Worm (Caenorhabditis elegans) whole organism, young adult: Measurements from ENCODE around the gene feh-1.

ENCODE experiments used
- B0261.1 ChIP-seq: sonication (generic microtip); optimal IDR thresholded peaks from 2 replicates; lab custom pipeline; 2016; ENCODE audit warnings: mild to moderate bottlenecking, missing genetic modification characterization, moderate library complexity, missing compliant biosample characterization
- B0336.3 ChIP-seq: fragments of 200-800 bp; sonication (Bioruptor generic); IDR thresholded peaks from 2 replicates; pipeline ENCODE4 v1.3.6; 2022; ENCODE audit warnings: missing genetic modification characterization, missing compliant biosample characterization
- F22D6.2 ChIP-seq: sonication (generic microtip); optimal IDR thresholded peaks from 2 replicates; lab custom pipeline; 2016; ENCODE audit warnings: mild to moderate bottlenecking, missing genetic modification characterization, missing compliant biosample characterization
- F23B12.7 ChIP-seq: sonication (generic microtip); optimal IDR thresholded peaks from 2 replicates; lab custom pipeline; 2017; ENCODE audit warnings: missing genetic modification characterization, mild to moderate bottlenecking, missing compliant biosample characterization, antibody characterized with exemption, moderate library complexity; ENCODE audit not compliant: insufficient read depth
- F33H1.4 ChIP-seq: fragments of 200-800 bp; sonication (Bioruptor generic); IDR thresholded peaks from 2 replicates; pipeline ENCODE4 v1.3.6; 2022; ENCODE audit warnings: missing genetic modification reagents, missing genetic modification characterization, missing compliant biosample characterization
- F49E8.2 ChIP-seq: sonication (generic microtip); optimal IDR thresholded peaks from 3 replicates; lab custom pipeline; 2017; ENCODE audit warnings: missing genetic modification characterization, mild to moderate bottlenecking, missing compliant biosample characterization, antibody characterized with exemption, moderate library complexity; ENCODE audit not compliant: insufficient read depth
- F57A8.1 ChIP-seq: fragments of 200-800 bp; sonication (Bioruptor generic); optimal IDR thresholded peaks from 2 replicates; lab custom pipeline; 2018; ENCODE audit warnings: mild to moderate bottlenecking, missing genetic modification characterization, moderate library complexity, missing compliant biosample characterization
- K12H6.12 ChIP-seq: fragments of 200-800 bp; sonication (Bioruptor generic); optimal IDR thresholded peaks from 2 replicates; lab custom pipeline; 2018; ENCODE audit warnings: mild to moderate bottlenecking, missing genetic modification characterization, missing compliant biosample characterization
- Y53F4B.3 ChIP-seq: fragments of 200-800 bp; sonication (Bioruptor generic); IDR thresholded peaks from 2 replicates; pipeline ENCODE4 v1.3.6; 2022; ENCODE audit warnings: missing genetic modification reagents, missing genetic modification characterization, missing compliant biosample characterization
- Y53G8AR.9 ChIP-seq: fragments of 200-800 bp; sonication (Bioruptor generic); conservative IDR thresholded peaks from 2 replicates; pipeline ENCODE4 v1.3.6; 2022; ENCODE audit warnings: missing genetic modification reagents, missing genetic modification characterization, missing compliant biosample characterization
- Y67H2A.10 ChIP-seq: fragments of 200-800 bp; sonication (Bioruptor generic); conservative IDR thresholded peaks from 2 replicates; pipeline ENCODE4 v1.3.6; 2022; ENCODE audit warnings: missing genetic modification reagents, missing genetic modification characterization, missing compliant biosample characterization
- ZK185.1 ChIP-seq: sonication (generic microtip); optimal IDR thresholded peaks from 2 replicates; lab custom pipeline; 2016; ENCODE audit warnings: mild to moderate bottlenecking, missing genetic modification characterization, missing compliant biosample characterization; ENCODE audit not compliant: poor library complexity, severe bottlenecking
- atf-7 ChIP-seq: sonication (generic microtip); optimal IDR thresholded peaks from 2 replicates; lab custom pipeline; 2017; ENCODE audit warnings: mild to moderate bottlenecking, missing genetic modification characterization, missing compliant biosample characterization
- attf-6 ChIP-seq: fragments of 200-800 bp; sonication (Bioruptor generic); IDR thresholded peaks from 2 replicates; pipeline ENCODE4 v1.3.6; 2022; ENCODE audit warnings: missing genetic modification reagents, missing genetic modification characterization, missing compliant biosample characterization
- bed-2 ChIP-seq: fragments of 200-800 bp; sonication (Bioruptor generic); IDR thresholded peaks from 2 replicates; pipeline ENCODE4 v1.3.6; 2022; ENCODE audit warnings: missing genetic modification reagents, missing genetic modification characterization, missing compliant biosample characterization
- cebp-1 ChIP-seq, 2 experiments: fragments of 200-800 bp in 1 of 2; sonication (Bioruptor generic) in 1 of 2; sonication (generic microtip) in 1 of 2; IDR thresholded peaks in 1 of 2; optimal IDR thresholded peaks in 1 of 2; 2 replicates each; pipeline versions ENCODE4 v1.3.6 to Lab custom; 2017 to 2022; ENCODE audit warnings: missing compliant biosample characterization in 2 of 2, missing genetic modification characterization in 2 of 2, mild to moderate bottlenecking in 1 of 2, missing genetic modification reagents in 1 of 2, moderate library complexity in 1 of 2
- ceh-100 ChIP-seq: fragments of 200-800 bp; sonication (Bioruptor generic); IDR thresholded peaks from 2 replicates; pipeline ENCODE4 v1.3.6; 2022; ENCODE audit warnings: missing genetic modification reagents, missing genetic modification characterization, missing compliant biosample characterization
- ceh-91 ChIP-seq: fragments of 200-800 bp; sonication (Bioruptor generic); IDR thresholded peaks from 2 replicates; pipeline ENCODE4 v1.3.6; 2022; ENCODE audit warnings: missing genetic modification reagents, missing genetic modification characterization, missing compliant biosample characterization
- die-1 ChIP-seq: sonication (generic microtip); optimal IDR thresholded peaks from 2 replicates; lab custom pipeline; 2016; ENCODE audit warnings: missing genotype, mild to moderate bottlenecking, missing genetic modification characterization, missing compliant biosample characterization
- efl-1 ChIP-seq: fragments of 150-350 bp; optimal IDR thresholded peaks from 2 replicates; lab custom pipeline; 2014; ENCODE audit warnings: missing biosample characterization, missing genetic modification reagents, missing genetic modification characterization
- hlh-12 ChIP-seq: sonication (generic microtip); optimal IDR thresholded peaks from 2 replicates; lab custom pipeline; 2016; ENCODE audit warnings: missing genetic modification characterization, missing compliant biosample characterization
- hrde-1 ChIP-seq: sonication (generic microtip); optimal IDR thresholded peaks from 2 replicates; lab custom pipeline; 2016; ENCODE audit warnings: missing genetic modification characterization, mild to moderate bottlenecking, missing compliant biosample characterization, moderate library complexity, missing genotype, missing genetic modification reagents, borderline replicate concordance
- let-607 ChIP-seq, 2 experiments: fragments of 200-800 bp in 1 of 2; sonication (Bioruptor generic) in 1 of 2; sonication (generic microtip) in 1 of 2; optimal IDR thresholded peaks; 2 replicates each; lab custom pipeline; 2016 to 2018; ENCODE audit warnings: mild to moderate bottlenecking in 2 of 2, missing compliant biosample characterization in 2 of 2, missing genetic modification characterization in 2 of 2, moderate library complexity in 2 of 2, missing genotype in 1 of 2
- lin-35 ChIP-seq, 3 experiments: fragments of 150-350 bp in 2 of 3; sonication (generic microtip) in 1 of 3; optimal IDR thresholded peaks; 2 replicates each; lab custom pipeline; 2014 to 2018; ENCODE audit warnings: missing biosample characterization in 3 of 3, missing genetic modification characterization in 3 of 3, missing genetic modification reagents in 3 of 3
- lin-40 ChIP-seq: sonication (generic microtip); optimal IDR thresholded peaks from 2 replicates; lab custom pipeline; 2016; ENCODE audit warnings: missing genetic modification characterization, mild to moderate bottlenecking, missing compliant biosample characterization, missing genotype, missing genetic modification reagents
- lir-1 ChIP-seq: fragments of 200-800 bp; sonication (Bioruptor generic); conservative IDR thresholded peaks from 2 replicates; pipeline ENCODE4 v1.3.6; 2022; ENCODE audit warnings: missing genetic modification reagents, missing genetic modification characterization, missing compliant biosample characterization
- lsl-1 ChIP-seq: fragments of 200-800 bp; sonication (Bioruptor generic); optimal IDR thresholded peaks from 2 replicates; lab custom pipeline; 2018; ENCODE audit warnings: mild to moderate bottlenecking, missing genetic modification characterization, moderate library complexity, missing compliant biosample characterization
- mcd-1 ChIP-seq: fragments of 200-800 bp; sonication (Bioruptor generic); IDR thresholded peaks from 2 replicates; pipeline ENCODE4 v1.3.6; 2022; ENCODE audit warnings: missing genetic modification reagents, missing genetic modification characterization, missing compliant biosample characterization
- mes-4 ChIP-seq: sonication (generic microtip); optimal IDR thresholded peaks from 2 replicates; lab custom pipeline; 2016; ENCODE audit warnings: missing genotype, missing genetic modification characterization, missing compliant biosample characterization
- nfya-2 ChIP-seq: fragments of 200-800 bp; sonication (Bioruptor generic); IDR thresholded peaks from 2 replicates; pipeline ENCODE4 v1.3.6; 2022; ENCODE audit warnings: missing genetic modification reagents, missing genetic modification characterization, missing compliant biosample characterization
- nhr-120 ChIP-seq: fragments of 200-800 bp; sonication (Bioruptor generic); IDR thresholded peaks from 2 replicates; pipeline ENCODE4 v1.3.6; 2022; ENCODE audit warnings: missing genetic modification characterization, missing compliant biosample characterization
- nhr-80 ChIP-seq: sonication (generic microtip); optimal IDR thresholded peaks from 2 replicates; lab custom pipeline; 2016; ENCODE audit warnings: missing genetic modification characterization, missing compliant biosample characterization
- pha-4 ChIP-seq: fragments of 150-350 bp; sonication (generic microtip); optimal IDR thresholded peaks from 2 replicates; lab custom pipeline; 2014; ENCODE audit warnings: missing biosample characterization, missing genetic modification reagents, missing genetic modification characterization
- rec-8 ChIP-seq, 2 experiments: sonication (generic microtip); optimal IDR thresholded peaks; 2 replicates each; lab custom pipeline; 2016; ENCODE audit warnings: mild to moderate bottlenecking in 2 of 2, missing genetic modification characterization in 2 of 2, missing genetic modification reagents in 2 of 2, missing genotype in 2 of 2, missing biosample characterization in 1 of 2, missing compliant biosample characterization in 1 of 2, moderate library complexity in 1 of 2
- sea-2 ChIP-seq: fragments of 200-800 bp; sonication (Bioruptor generic); IDR thresholded peaks from 2 replicates; pipeline ENCODE4 v1.3.6; 2022; ENCODE audit warnings: missing genetic modification characterization, missing compliant biosample characterization
- snpc-1.3 ChIP-seq: sonication (generic microtip); optimal IDR thresholded peaks from 2 replicates; lab custom pipeline; 2017; ENCODE audit warnings: missing genetic modification characterization, mild to moderate bottlenecking, missing compliant biosample characterization, antibody characterized with exemption, moderate library complexity, missing genotype, missing genetic modification reagents; ENCODE audit not compliant: insufficient read depth
- snpc-3.4 ChIP-seq: sonication (generic microtip); optimal IDR thresholded peaks from 2 replicates; lab custom pipeline; 2017; ENCODE audit warnings: missing genetic modification characterization, mild to moderate bottlenecking, missing compliant biosample characterization, antibody characterized with exemption, moderate library complexity, missing genotype, missing genetic modification reagents
- snpc-4 ChIP-seq, 5 experiments: fragments of 150-350 bp in 1 of 5; sonication (generic microtip) in 4 of 5; optimal IDR thresholded peaks; 2 replicates each; lab custom pipeline; 2014 to 2018; ENCODE audit warnings: missing genetic modification characterization in 5 of 5, missing biosample characterization in 3 of 5, antibody characterized with exemption in 2 of 5, mild to moderate bottlenecking in 2 of 5, missing compliant biosample characterization in 2 of 5, missing genotype in 2 of 5, moderate library complexity in 2 of 5, missing genetic modification reagents in 1 of 5
- tbp1 ChIP-seq: fragments of 200-800 bp; sonication (Bioruptor generic); optimal IDR thresholded peaks from 2 replicates; lab custom pipeline; 2018; ENCODE audit warnings: mild to moderate bottlenecking, missing genetic modification characterization, missing compliant biosample characterization
- tbx-9 ChIP-seq: sonication (generic microtip); optimal IDR thresholded peaks from 2 replicates; lab custom pipeline; 2016; ENCODE audit warnings: borderline replicate concordance, missing genetic modification characterization, inconsistent platforms, missing compliant biosample characterization
- zfh-2 ChIP-seq: fragments of 200-800 bp; sonication (Bioruptor generic); conservative IDR thresholded peaks from 2 replicates; pipeline ENCODE4 v1.3.6; 2022; ENCODE audit warnings: missing genetic modification reagents, missing genetic modification characterization, missing compliant biosample characterization
- ztf-3 ChIP-seq: fragments of 200-800 bp; sonication (Bioruptor generic); optimal IDR thresholded peaks from 2 replicates; lab custom pipeline; 2018; ENCODE audit warnings: mild to moderate bottlenecking, missing genetic modification characterization, missing compliant biosample characterization

feh-1 gene

DNA sequence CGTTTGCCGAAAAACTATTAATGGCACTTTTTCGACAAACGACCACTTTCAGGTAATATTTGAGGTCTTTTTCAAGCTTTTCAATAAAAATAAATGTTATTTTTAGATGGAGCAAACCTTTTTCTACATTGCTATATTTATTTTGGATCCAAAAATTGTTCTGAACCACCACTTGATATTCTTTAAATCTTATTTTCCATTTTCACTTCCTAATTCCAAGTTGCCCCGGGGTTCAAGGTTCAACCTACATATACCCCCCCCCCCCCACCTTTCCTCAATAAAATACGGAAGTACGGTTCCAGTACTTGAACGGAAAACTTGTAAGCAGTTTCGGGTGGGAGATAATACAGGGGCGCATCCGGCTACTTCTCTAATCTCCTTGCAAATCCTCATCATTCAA is 41.2 kb upstream of the feh-1 start, which contains the start of gene Y54F10AM.6:
Gene Y54F10AM.6 (plus strand): TSS at position 301 of the 400 bp plus-strand sequence.
- TF ChIP-seq die-1 (tag; lab: Kevin White, UChicago): no peak
- no peak for TF ChIP-seq F49E8.2 (tag; lab: Kevin White, UChicago)
- TF ChIP-seq snpc-1.3: no peak
- no peak for TF ChIP-seq mes-4
- TF ChIP-seq attf-6 (GFP tag; lab: Robert Waterston, UW): no peak
- TF ChIP-seq atf-7 (tag; lab: Kevin White, UChicago): no peak
- TF ChIP-seq rec-8 (tag; optimal IDR thresholded peaks at IDR 0.05; lab: Kevin White, UChicago): no peak
- TF ChIP-seq bed-2 (GFP tag; lab: Robert Waterston, UW): no peak
- no peak for TF ChIP-seq F33H1.4 (GFP tag; lab: Robert Waterston, UW)
- TF ChIP-seq B0336.3 (GFP tag; lab: Robert Waterston, UW): no peak
- no peak for TF ChIP-seq F57A8.1 (GFP tag; lab: Kevin White, UChicago)
- no peak for TF ChIP-seq K12H6.12 (tag; lab: Kevin White, UChicago)
- no peak for TF ChIP-seq pha-4
- TF ChIP-seq Y53F4B.3: no peak
- TF ChIP-seq sea-2: no peak

DNA sequence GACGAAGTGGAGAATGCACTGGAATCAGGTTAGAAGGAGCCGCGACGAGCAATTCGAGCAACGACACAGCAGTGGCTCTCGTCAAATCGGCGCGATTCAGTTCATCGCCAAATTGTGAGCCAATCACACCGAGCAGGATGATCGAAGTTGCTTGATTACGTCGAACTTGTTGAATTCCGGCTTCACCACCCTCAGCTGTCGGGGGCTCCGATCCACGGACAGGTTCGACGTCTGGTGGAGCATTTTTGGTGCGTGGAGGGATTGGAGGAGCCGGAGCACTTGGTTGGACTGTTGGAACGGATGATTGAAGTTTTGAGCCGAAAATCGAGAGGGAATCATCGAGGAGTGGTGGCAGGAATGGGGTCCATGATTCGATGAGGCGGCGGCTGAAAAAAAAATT is 34.3 kb upstream of the feh-1 start:
- TF ChIP-seq nfya-2: no peak
- TF ChIP-seq zfh-2: peak; percentile 60; the same call in 1 of the 2 replicates

DNA sequence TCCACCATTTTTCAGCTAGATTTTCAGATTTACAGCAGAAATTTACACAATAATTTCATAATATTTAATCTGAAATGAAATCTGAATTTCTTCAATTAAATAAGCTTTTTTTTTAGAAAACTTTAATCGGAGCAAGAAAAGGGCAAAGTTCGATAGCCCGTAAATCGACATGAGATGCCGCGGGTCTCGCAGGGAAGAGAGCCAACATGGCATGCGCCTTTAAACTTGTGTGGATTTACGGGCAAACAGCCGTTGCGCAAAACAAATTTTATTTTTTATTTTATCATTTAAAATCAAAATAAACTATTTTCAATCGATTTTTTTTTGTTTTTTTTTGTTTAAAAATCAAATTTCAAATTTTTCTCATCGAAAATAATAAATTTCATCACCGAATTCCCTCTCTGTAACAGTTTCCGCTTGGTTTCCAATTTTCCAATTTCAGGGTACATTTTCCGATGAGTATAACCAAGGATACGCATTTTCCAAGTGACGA is 21.1 kb upstream of the feh-1 start, which contains the start of the genes Y54F10AM.15, rbc-2 and ndua-8:
Gene Y54F10AM.15 (minus strand): TSS at position 59 of the 493 bp plus-strand sequence.
Gene rbc-2 (minus strand): TSS at position 69 of the 493 bp plus-strand sequence.
Gene ndua-8 (plus strand): TSS at position 443 of the 493 bp plus-strand sequence.
- TF ChIP-seq ZK185.1 (tag; lab: Kevin White, UChicago): peak; percentile 86
- peak; percentile 86 for TF ChIP-seq mcd-1 (GFP tag; lab: Robert Waterston, UW)
- TF ChIP-seq hrde-1 (tag; lab: Kevin White, UChicago): no peak
- TF ChIP-seq tbp1: peak; percentile 69
- TF ChIP-seq Y53G8AR.9 (GFP tag; lab: Robert Waterston, UW): no peak; the same call in 1 of the 2 replicates
- peak; percentile 25; the same call in 1 of the 2 replicates for TF ChIP-seq cebp-1 (GFP tag; IDR thresholded peaks at IDR 0.05; lab: Robert Waterston, UW)
- peak; percentile 83 for TF ChIP-seq cebp-1 (tag; optimal IDR thresholded peaks at IDR 0.05; lab: Kevin White, UChicago)
- peak; percentile 38 for TF ChIP-seq efl-1
- no peak for TF ChIP-seq ztf-3 (GFP tag; lab: Kevin White, UChicago)
- TF ChIP-seq lin-35 (GFP tag; optimal IDR thresholded peaks at IDR 0.05; lab: Kevin White, UChicago): peak in 2 of 3 experiments; percentile 34 to 91
- no peak for TF ChIP-seq tbx-9 (tag; lab: Kevin White, UChicago)
- no peak for TF ChIP-seq B0261.1 (tag; lab: Kevin White, UChicago)
- TF ChIP-seq let-607 (tag; optimal IDR thresholded peaks at IDR 0.05; lab: Kevin White, UChicago): peak in 1 of 2 experiments; percentile 72
- TF ChIP-seq die-1 (tag; lab: Kevin White, UChicago): peak; percentile 10
- peak; percentile 37 for TF ChIP-seq nhr-80 (tag; lab: Kevin White, UChicago)
- TF ChIP-seq F22D6.2 (tag; lab: Kevin White, UChicago): no peak
- 0 out of 2 replicates have a peak, but pooled peaks have one; percentile 33 for TF ChIP-seq lir-1 (GFP tag; lab: Robert Waterston, UW)
- peak; percentile 83 for TF ChIP-seq lin-40
- peak; percentile 80 for TF ChIP-seq lsl-1 (GFP tag; lab: Kevin White, UChicago)
- TF ChIP-seq snpc-4 (GFP tag; optimal IDR thresholded peaks at IDR 0.05; lab: Kevin White, UChicago): peak; percentile 4
- TF ChIP-seq snpc-4 (tag; optimal IDR thresholded peaks at IDR 0.05; lab: Kevin White, UChicago): peak in 3 of 4 experiments; percentile 52 to 70 (median 60)
- no peak for TF ChIP-seq hlh-12 (tag; lab: Kevin White, UChicago)
- TF ChIP-seq F33H1.4 (GFP tag; lab: Robert Waterston, UW): peak; percentile 100
- peak; percentile 94 for TF ChIP-seq F23B12.7 (tag; lab: Kevin White, UChicago)
- TF ChIP-seq ceh-100 (GFP tag; lab: Robert Waterston, UW): no peak
- TF ChIP-seq ceh-91 (GFP tag; lab: Robert Waterston, UW): peak; percentile 81
- TF ChIP-seq Y67H2A.10: peak; percentile 44; the same call in 1 of the 2 replicates
- TF ChIP-seq nhr-120 (GFP tag; lab: Robert Waterston, UW): no peak
- TF ChIP-seq snpc-3.4 (tag; lab: Kevin White, UChicago): peak; percentile 61
